Worm (Caenorhabditis elegans) whole organism, early embryonic: ENCODE results near the gene Y39G8B.2.

Experiments used
- F13C5.2 ChIP-seq: sonication (generic microtip); optimal IDR thresholded peaks from 2 replicates; lab custom pipeline; 2017; ENCODE audit warnings: mild to moderate bottlenecking, missing genetic modification characterization, inconsistent platforms, missing compliant biosample characterization
- ama-1 ChIP-seq: fragments of 150-350 bp; optimal IDR thresholded peaks from 2 replicates; lab custom pipeline; 2014
- ceh-36 ChIP-seq: sonication (generic microtip); optimal IDR thresholded peaks from 2 replicates; lab custom pipeline; 2016; ENCODE audit warnings: missing genetic modification characterization, inconsistent platforms, missing compliant biosample characterization
- hmg-4 ChIP-seq: fragments of 200-800 bp; sonication (Bioruptor generic); optimal IDR thresholded peaks from 2 replicates; lab custom pipeline; 2018; ENCODE audit warnings: mild to moderate bottlenecking, missing genetic modification characterization, missing compliant biosample characterization
- hnd-1 ChIP-seq: sonication (generic microtip); optimal IDR thresholded peaks from 2 replicates; lab custom pipeline; 2016; ENCODE audit warnings: missing genetic modification characterization, missing compliant biosample characterization
- scrt-1 ChIP-seq: fragments of 200-800 bp; sonication (Bioruptor generic); IDR thresholded peaks from 2 replicates; pipeline ENCODE4 v1.3.6; 2022; ENCODE audit warnings: missing genetic modification characterization, missing compliant biosample characterization
- sea-1 ChIP-seq: fragments of 200-800 bp; sonication (Bioruptor generic); conservative IDR thresholded peaks from 2 replicates; pipeline ENCODE4 v1.3.6; 2022; ENCODE audit warnings: missing genetic modification characterization, missing compliant biosample characterization
- tbx-37 ChIP-seq: fragments of 200-800 bp; sonication (Bioruptor generic); conservative IDR thresholded peaks from 2 replicates; pipeline ENCODE4 v1.3.6; 2022; ENCODE audit warnings: missing genetic modification reagents, missing genetic modification characterization, missing compliant biosample characterization
- tra-4 ChIP-seq: sonication (generic microtip); optimal IDR thresholded peaks from 2 replicates; lab custom pipeline; 2017; ENCODE audit warnings: missing genetic modification characterization, missing compliant biosample characterization

DNA sequence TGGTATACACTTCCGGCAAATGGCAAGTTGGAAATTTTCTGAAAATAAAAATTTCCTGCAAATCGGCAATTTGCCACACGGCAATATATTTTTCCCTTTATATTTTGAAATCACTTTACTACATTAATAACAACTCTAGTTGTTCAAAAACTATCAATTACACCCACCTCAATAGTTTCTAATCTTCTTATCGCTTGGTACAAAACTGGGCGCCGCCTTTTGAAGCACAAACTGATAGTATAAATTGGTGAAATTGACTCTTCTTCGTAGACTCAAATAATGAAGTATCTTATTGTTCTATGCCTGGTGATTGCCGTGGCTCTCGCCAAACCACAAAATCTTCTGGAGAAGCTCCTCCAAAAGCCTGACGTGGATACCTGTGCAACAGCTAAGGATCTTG is 5.1 kb upstream of the Y39G8B.2 start, which contains the start of gene Y39G8B.9:
- no peak for TF ChIP-seq ama-1 (lab: Kevin White, UChicago)
- no peak for TF ChIP-seq sea-1 (GFP tag; lab: Robert Waterston, UW)
- no peak for TF ChIP-seq ceh-36 (tag; lab: Kevin White, UChicago)
- TF ChIP-seq tbx-37 (GFP tag; lab: Robert Waterston, UW) = no peak
- TF ChIP-seq hmg-4 (GFP tag; lab: Kevin White, UChicago) = no peak
- no peak for TF ChIP-seq F13C5.2 (tag; lab: Kevin White, UChicago)
- no peak for TF ChIP-seq scrt-1 (GFP tag; lab: Robert Waterston, UW)
- no peak for TF ChIP-seq hnd-1 (tag; lab: Kevin White, UChicago)
- no peak for TF ChIP-seq tra-4
